Fruit fly (Drosophila melanogaster): ENCODE results near the gene CG11050.

Gene CG11050

dm6 chr2L:6648163-6648628 lies 37.4 kb downstream of the CG11050 start (continued):
- peak; percentile 97 for TF ChIP-seq nmo (GFP tag; optimal IDR thresholded peaks at IDR 0.05)
- peak; percentile 86; the same call in 1 of the 3 replicates for TF ChIP-seq CG2199 (GFP tag; IDR thresholded peaks at IDR 0.05)
- peak; percentile 77 to 92 for TF ChIP-seq bsh (GFP tag; optimal IDR thresholded peaks at IDR 0.05)
- peak; percentile 80 for TF ChIP-seq crc (GFP tag; optimal IDR thresholded peaks at IDR 0.05)
- TF ChIP-seq Gsc (GFP tag; IDR thresholded peaks at IDR 0.05), result peak; percentile 73
- peak; percentile 72 for TF ChIP-seq dimm (GFP tag; IDR thresholded peaks at IDR 0.05)
- peak; percentile 33 for TF ChIP-seq pros (GFP tag; optimal IDR thresholded peaks at IDR 0.05)
- peak; percentile 78 for TF ChIP-seq eyg (GFP tag; optimal IDR thresholded peaks at IDR 0.05)
- peak; percentile 81; the same call in 3 of the 4 replicates for TF ChIP-seq Gug (GFP tag; IDR thresholded peaks at IDR 0.05)
- no peak for TF ChIP-seq lov (optimal IDR thresholded peaks at IDR 0.05)
- TF ChIP-seq lov (GFP tag; IDR thresholded peaks at IDR 0.05), result peak; percentile 86
- peak; percentile 87 for TF ChIP-seq CG4617 (GFP tag; optimal IDR thresholded peaks at IDR 0.05; ENCODE audit: borderline replicate concordance)
- TF ChIP-seq CG6765 (GFP tag; optimal IDR thresholded peaks at IDR 0.05), result peak; percentile 95
- TF ChIP-seq CG13624 (GFP tag; optimal IDR thresholded peaks at IDR 0.05), result peak; percentile 90
- peak; percentile 93 for TF ChIP-seq Dek (tag; optimal IDR thresholded peaks at IDR 0.05)
- TF ChIP-seq CrebB (tag; optimal IDR thresholded peaks at IDR 0.05), result peak; percentile 91
- TF ChIP-seq CG12942 (GFP tag; optimal IDR thresholded peaks at IDR 0.05), result peak; percentile 93
- TF ChIP-seq klu (GFP tag; IDR thresholded peaks at IDR 0.05), result peak; percentile 89
- peak; percentile 88 for TF ChIP-seq Side (GFP tag; optimal IDR thresholded peaks at IDR 0.05)
- TF ChIP-seq CG12659 (GFP tag; optimal IDR thresholded peaks at IDR 0.05), result peak; percentile 98
- peak; percentile 96 for TF ChIP-seq NfI (GFP tag; optimal IDR thresholded peaks at IDR 0.05)
- peak; percentile 86 for TF ChIP-seq GATAe (GFP tag; conservative IDR thresholded peaks at IDR 0.05)
- peak; percentile 99 for TF ChIP-seq Med (GFP tag)
- TF ChIP-seq pita (GFP tag; optimal IDR thresholded peaks at IDR 0.05), result no peak
- TF ChIP-seq HLHmδ (GFP tag; optimal IDR thresholded peaks at IDR 0.05), result no peak
- peak; percentile 87 for TF ChIP-seq CG17568 (GFP tag; optimal IDR thresholded peaks at IDR 0.05)
- TF ChIP-seq CG8089 (GFP tag; optimal IDR thresholded peaks at IDR 0.05), result peak; percentile 83
- TF ChIP-seq chm (GFP tag; IDR thresholded peaks at IDR 0.05), result peak; percentile 85
- TF ChIP-seq tll (GFP tag; optimal IDR thresholded peaks at IDR 0.05), result peak; percentile 28
- peak; percentile 10 to 80 for TF ChIP-seq insv (GFP tag; optimal IDR thresholded peaks at IDR 0.05)
- TF ChIP-seq CG17328 (GFP tag; IDR thresholded peaks at IDR 0.05), result peak; percentile 88
- TF ChIP-seq CG18476 (GFP tag; optimal IDR thresholded peaks at IDR 0.05), result peak; percentile 95
- no peak for TF ChIP-seq Scr (GFP tag; IDR thresholded peaks at IDR 0.05; ENCODE audit: partially characterized antibody)
- TF ChIP-seq CG3838 (GFP tag; optimal IDR thresholded peaks at IDR 0.05), result peak; percentile 96
- peak; percentile 95 for TF ChIP-seq Xrp1 (GFP tag; IDR thresholded peaks at IDR 0.05)
- peak; percentile 91 for TF ChIP-seq CG11456 (GFP tag; IDR thresholded peaks at IDR 0.05)
- no peak; the same call in 1 of the 2 replicates for TF ChIP-seq CG4360 (GFP tag; IDR thresholded peaks at IDR 0.05)
- TF ChIP-seq ac (GFP tag; optimal IDR thresholded peaks at IDR 0.05), result peak; percentile 78
- peak; percentile 23 for TF ChIP-seq Dp (GFP tag; optimal IDR thresholded peaks at IDR 0.05)
- peak; percentile 85 for TF ChIP-seq CG17612 (GFP tag; IDR thresholded peaks at IDR 0.05)
- peak; percentile 97 for TF ChIP-seq CG17361 (GFP tag; IDR thresholded peaks at IDR 0.05)
- TF ChIP-seq NK7.1 (GFP tag; optimal IDR thresholded peaks at IDR 0.05), result peak; percentile 70
- peak; percentile 83 for TF ChIP-seq p53 (GFP tag; optimal IDR thresholded peaks at IDR 0.05)
- TF ChIP-seq CG31224 (GFP tag; IDR thresholded peaks at IDR 0.05), result peak; percentile 88
- TF ChIP-seq Hr51 (GFP tag; optimal IDR thresholded peaks at IDR 0.05), result peak; percentile 91 to 97
- TF ChIP-seq Usf (GFP tag; optimal IDR thresholded peaks at IDR 0.05), result peak; percentile 91
- TF ChIP-seq Xbp1 (GFP tag; optimal IDR thresholded peaks at IDR 0.05), result peak; percentile 96
- TF ChIP-seq CG8281 (tag; optimal IDR thresholded peaks at IDR 0.05), result peak; percentile 86
- peak; percentile 22 for TF ChIP-seq ftz-f1 (GFP tag; optimal IDR thresholded peaks at IDR 0.05)
- peak; percentile 87 for TF ChIP-seq slp2 (GFP tag; optimal IDR thresholded peaks at IDR 0.05)

All from whole organism, embryonic.